Fruit fly (Drosophila melanogaster): ENCODE results near the gene CG17681.

The CG17681 gene

DNA sequence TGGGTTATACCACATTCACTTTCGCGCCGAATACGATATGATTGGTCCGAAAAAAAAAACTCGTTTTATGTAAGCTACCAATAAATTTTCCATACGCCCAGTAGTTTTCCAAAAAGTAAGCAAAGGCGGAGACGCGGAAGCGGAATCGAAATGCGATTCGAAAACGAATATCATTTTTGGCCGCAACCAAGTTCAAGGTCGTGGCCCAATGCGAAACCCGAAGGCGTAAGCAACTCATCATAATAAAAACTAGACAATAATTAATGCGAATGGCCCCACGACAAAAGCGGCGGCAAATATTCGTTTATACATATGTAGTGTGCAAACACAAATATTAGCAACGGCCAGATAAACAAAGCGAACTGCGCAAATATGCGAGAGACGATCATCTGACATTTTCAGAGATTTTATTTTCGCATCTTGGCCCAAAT lies 16.5 kb upstream of the CG17681 start (continued):
- no peak for TF ChIP-seq ttk (GFP tag; IDR thresholded peaks at IDR 0.05)
- 0 out of 2 replicates have a peak, but pooled peaks have one; percentile 46 for TF ChIP-seq gsb (GFP tag; IDR thresholded peaks at IDR 0.05)
- TF ChIP-seq CG17385 (GFP tag; optimal IDR thresholded peaks at IDR 0.05) = peak; percentile 21
- peak; percentile 0 for TF ChIP-seq shn (GFP tag; optimal IDR thresholded peaks at IDR 0.05)
- TF ChIP-seq pho (GFP tag; optimal IDR thresholded peaks at IDR 0.05) = peak; percentile 67
- no peak for TF ChIP-seq CG8290 (GFP tag; optimal IDR thresholded peaks at IDR 0.05)
- TF ChIP-seq CG8290 (tag; optimal IDR thresholded peaks at IDR 0.05) = peak in 1 of 2 experiments; percentile 70
- TF ChIP-seq CG15269 (tag; optimal IDR thresholded peaks at IDR 0.05) = peak; percentile 23
- peak; percentile 61 for TF ChIP-seq CHES-1-like (GFP tag; optimal IDR thresholded peaks at IDR 0.05)
- TF ChIP-seq gsb-n (tag; optimal IDR thresholded peaks at IDR 0.05) = no peak
- TF ChIP-seq CG17328 (GFP tag; IDR thresholded peaks at IDR 0.05) = 0 out of 2 replicates have a peak, but pooled peaks have one; percentile 6

DNA sequence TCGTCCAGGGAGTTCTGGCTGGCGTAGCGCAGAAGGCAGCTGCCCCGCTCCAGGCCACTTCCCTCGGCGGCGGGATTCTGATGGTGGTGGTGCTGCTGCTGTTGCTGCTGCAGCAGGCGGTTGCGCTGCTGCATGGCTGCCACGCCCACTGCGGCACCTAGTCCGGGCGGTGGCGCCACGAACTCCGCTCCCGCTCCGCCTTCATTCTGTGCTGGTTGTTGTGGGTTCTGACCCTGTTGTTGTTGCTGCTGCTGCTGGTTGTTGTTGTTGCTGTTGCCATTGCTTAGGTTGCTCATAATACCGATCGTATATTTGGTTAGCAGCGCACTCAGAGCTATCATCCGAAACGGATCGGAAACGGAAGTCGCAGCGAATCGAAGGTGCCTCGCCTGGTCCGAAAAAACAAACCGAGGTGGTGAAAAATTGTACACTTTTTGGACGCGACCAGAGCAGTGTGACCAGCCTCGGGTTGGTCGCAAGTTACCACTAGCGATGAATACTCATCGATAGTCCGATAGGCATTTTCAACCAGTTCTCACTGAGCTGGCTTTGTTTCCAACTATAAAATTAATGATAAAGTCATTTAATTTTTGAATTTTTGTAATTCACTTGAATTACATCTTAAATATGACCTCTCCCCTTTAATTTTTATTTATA lies 15.2 kb upstream of the CG17681 start, which contains the start of gene kel:
TSS of gene kel (minus strand) at position 493 of the 657 bp plus-strand sequence.
- peak; percentile 73 for TF ChIP-seq row (GFP tag; IDR thresholded peaks at IDR 0.05)
- TF ChIP-seq CG32767 (GFP tag; IDR thresholded peaks at IDR 0.05) = 0 out of 2 replicates have a peak, but pooled peaks have one; percentile 30
- peak; percentile 99 for TF ChIP-seq CG7357 (GFP tag; IDR thresholded peaks at IDR 0.05)
- TF ChIP-seq jumu (GFP tag; optimal IDR thresholded peaks at IDR 0.05) = peak; percentile 19
- TF ChIP-seq ERR (GFP tag; optimal IDR thresholded peaks at IDR 0.05) = peak; percentile 23
- TF ChIP-seq CG10979 (tag; optimal IDR thresholded peaks at IDR 0.05) = peak; percentile 50
- TF ChIP-seq vfl (GFP tag; optimal IDR thresholded peaks at IDR 0.05) = peak; percentile 6
- peak; percentile 21 for TF ChIP-seq Myb (GFP tag; optimal IDR thresholded peaks at IDR 0.05)
- TF ChIP-seq vnd (GFP tag; IDR thresholded peaks at IDR 0.05; ENCODE audit: partially characterized antibody) = peak; percentile 68
- no peak for TF ChIP-seq Rx (GFP tag; IDR thresholded peaks at IDR 0.05)
- TF ChIP-seq CG2120 (GFP tag; optimal IDR thresholded peaks at IDR 0.05) = peak; percentile 61
- peak; percentile 67 for TF ChIP-seq vvl (GFP tag; IDR thresholded peaks at IDR 0.05)
- TF ChIP-seq her (GFP tag; optimal IDR thresholded peaks at IDR 0.05) = peak; percentile 68
- peak; percentile 84 for TF ChIP-seq CG30020 (tag; optimal IDR thresholded peaks at IDR 0.05)
- peak; percentile 41 for TF ChIP-seq CoRest (tag; optimal IDR thresholded peaks at IDR 0.05)
- no peak for TF ChIP-seq peb (GFP tag; IDR thresholded peaks at IDR 0.05)
- peak; percentile 85 for TF ChIP-seq gfzf (GFP tag; optimal IDR thresholded peaks at IDR 0.05)
- peak; percentile 81 for TF ChIP-seq gro (GFP tag; optimal IDR thresholded peaks at IDR 0.05)
- peak in 1 of 3 experiments; percentile 60 for TF ChIP-seq Stat92E (GFP tag; optimal IDR thresholded peaks at IDR 0.05)
- TF ChIP-seq CG31365 (tag; optimal IDR thresholded peaks at IDR 0.05) = peak; percentile 58
- peak; percentile 83 for TF ChIP-seq wek (GFP tag; optimal IDR thresholded peaks at IDR 0.05)
- peak; percentile 53; the same call in 2 of the 3 replicates for TF ChIP-seq Doc3 (GFP tag; IDR thresholded peaks at IDR 0.05; ENCODE audit: partially characterized antibody)
- TF ChIP-seq org-1 (GFP tag; optimal IDR thresholded peaks at IDR 0.05) = peak; percentile 11
- TF ChIP-seq Dll (GFP tag; IDR thresholded peaks at IDR 0.05; ENCODE audit: partially characterized antibody) = peak; percentile 73
- peak; percentile 7 for TF ChIP-seq CG1529 (GFP tag; optimal IDR thresholded peaks at IDR 0.05)
- peak; percentile 42 for TF ChIP-seq CG13624 (GFP tag; optimal IDR thresholded peaks at IDR 0.05)
- TF ChIP-seq p53 (GFP tag; optimal IDR thresholded peaks at IDR 0.05) = no peak
- no peak for TF ChIP-seq Mrtf (GFP tag; IDR thresholded peaks at IDR 0.05)
- TF ChIP-seq CG2875 (GFP tag; optimal IDR thresholded peaks at IDR 0.05) = peak; percentile 33
- TF ChIP-seq sug (tag; optimal IDR thresholded peaks at IDR 0.05) = peak; percentile 36
- peak; percentile 76 for TF ChIP-seq CG1603 (tag; optimal IDR thresholded peaks at IDR 0.05)
- TF ChIP-seq sr (GFP tag; IDR thresholded peaks at IDR 0.05) = 0 out of 3 replicates have a peak, but pooled peaks have one; percentile 9
- peak; percentile 25 for TF ChIP-seq CG11398 (GFP tag; optimal IDR thresholded peaks at IDR 0.05)
- peak; percentile 53 for TF ChIP-seq Deaf1 (tag; optimal IDR thresholded peaks at IDR 0.05)
- TF ChIP-seq HLH54F (GFP tag; optimal IDR thresholded peaks at IDR 0.05) = peak; percentile 37
- TF ChIP-seq Bgb (GFP tag; IDR thresholded peaks at IDR 0.05; ENCODE audit: partially characterized antibody) = peak; percentile 84
- TF ChIP-seq CG18262 (tag; optimal IDR thresholded peaks at IDR 0.05) = peak; percentile 34
- 0 out of 2 replicates have a peak, but pooled peaks have one; percentile 9 for TF ChIP-seq Xrp1 (GFP tag; IDR thresholded peaks at IDR 0.05)

All from whole organism, embryonic.